Worm (Caenorhabditis elegans): ENCODE measurements around the gene rsp-4.

The rsp-4 gene

DNA sequence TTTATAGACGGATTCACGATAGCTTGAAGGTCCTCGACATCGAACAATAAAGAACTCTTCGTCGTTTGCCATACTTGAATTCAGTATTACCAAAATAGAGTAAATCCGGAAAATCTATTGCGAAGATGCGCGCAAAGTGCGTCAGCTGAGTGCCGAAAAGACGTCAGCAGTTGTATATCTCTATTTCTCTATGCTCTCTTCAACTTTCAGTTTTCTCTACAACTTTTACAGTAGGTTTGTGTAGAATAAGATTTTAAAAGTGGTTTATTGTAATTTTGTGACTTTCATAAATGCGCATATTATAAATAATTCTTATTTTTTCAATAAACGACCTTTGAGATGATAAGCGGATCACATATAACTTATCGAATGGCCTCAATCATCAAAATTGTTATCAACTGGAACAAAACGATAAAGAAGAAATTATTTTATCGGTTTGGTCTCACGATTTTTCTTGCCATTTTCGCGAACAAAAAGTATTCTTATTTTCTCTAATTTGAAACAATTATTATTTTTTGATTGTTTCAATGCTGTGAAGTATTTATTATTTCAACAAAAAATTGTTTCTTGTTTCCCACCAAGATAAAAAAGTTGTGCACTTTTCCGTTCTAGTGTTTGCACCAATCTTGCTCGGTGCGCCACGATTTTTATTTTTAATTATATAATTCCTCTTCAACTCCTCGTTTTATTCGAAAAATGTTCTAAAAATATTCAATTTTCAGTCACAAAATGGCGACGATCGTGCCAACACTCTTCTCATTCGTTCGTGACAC lies 15.2 kb downstream of the rsp-4 start, which contains the start of the genes agt-2 and F09E5.3 (continued):
- TF ChIP-seq madf-10 (tag; optimal IDR thresholded peaks at IDR 0.05) (peak; percentile 49), F10E7.11 (tag; optimal IDR thresholded peaks at IDR 0.05) (no peak), snpc-1.1 (tag; optimal IDR thresholded peaks at IDR 0.05; ENCODE audit: insufficient read depth) (peak; percentile 7), F52B5.7 (tag; optimal IDR thresholded peaks at IDR 0.05) (no peak), rpc-1 (optimal IDR thresholded peaks at IDR 0.05) (no peak), rpc-1 (tag; optimal IDR thresholded peaks at IDR 0.05) (no peak), C06A6.2 (GFP tag; conservative IDR thresholded peaks at IDR 0.05) (peak; percentile 75; the same call in 1 of the 2 replicates), B0261.1 (tag; optimal IDR thresholded peaks at IDR 0.05) (no peak), hlh-12 (tag; optimal IDR thresholded peaks at IDR 0.05) (no peak), T07F8.4 (tag; optimal IDR thresholded peaks at IDR 0.05) (no peak), sdz-38 (tag; optimal IDR thresholded peaks at IDR 0.05) (no peak), zim-3 (tag; optimal IDR thresholded peaks at IDR 0.05) (no peak), Y53F4B.3 (GFP tag; IDR thresholded peaks at IDR 0.05) (no peak), nhr-90 (tag; optimal IDR thresholded peaks at IDR 0.05) (no peak), ets-4 (GFP tag; optimal IDR thresholded peaks at IDR 0.05) (peak; percentile 12), nfya-1 (tag; optimal IDR thresholded peaks at IDR 0.05; ENCODE audit: borderline replicate concordance, insufficient read depth) (no peak), mcd-1 (GFP tag; IDR thresholded peaks at IDR 0.05) (peak; percentile 82), nhr-80 (tag; optimal IDR thresholded peaks at IDR 0.05) (peak; percentile 59), ztf-26 (tag; optimal IDR thresholded peaks at IDR 0.05) (peak; percentile 58), tlf-1 (GFP tag; optimal IDR thresholded peaks at IDR 0.05) (peak; percentile 40), aptf-2 (GFP tag; conservative IDR thresholded peaks at IDR 0.05) (no peak), ama-1 (optimal IDR thresholded peaks at IDR 0.05) (no peak), ama-1 (GFP tag; optimal IDR thresholded peaks at IDR 0.05) (no peak), repo-1 (tag; optimal IDR thresholded peaks at IDR 0.05) (peak; percentile 56), somi-1 (GFP tag; optimal IDR thresholded peaks at IDR 0.05) (peak; percentile 19), Y95B8A.8 (GFP tag; IDR thresholded peaks at IDR 0.05) (no peak), F23B12.7 (tag; optimal IDR thresholded peaks at IDR 0.05; ENCODE audit: insufficient read depth) (peak; percentile 13), akir-1 (GFP tag; optimal IDR thresholded peaks at IDR 0.05) (no peak), ekl-4 (GFP tag; IDR thresholded peaks at IDR 0.05) (peak; percentile 91), efl-1 (GFP tag; optimal IDR thresholded peaks at IDR 0.05) (peak; percentile 40), dox-1 (GFP tag; IDR thresholded peaks at IDR 0.05) (peak; percentile 84), ztf-25 (GFP tag; IDR thresholded peaks at IDR 0.05) (no peak), lsy-27 (tag; optimal IDR thresholded peaks at IDR 0.05; ENCODE audit: borderline replicate concordance, insufficient read depth) (no peak), Y67H2A.10 (GFP tag; conservative IDR thresholded peaks at IDR 0.05) (no peak), mel-28 (tag; optimal IDR thresholded peaks at IDR 0.05; ENCODE audit: borderline replicate concordance) (no peak), snpc-4 (GFP tag; optimal IDR thresholded peaks at IDR 0.05) (no peak), snpc-4 (tag; optimal IDR thresholded peaks at IDR 0.05) (peak; percentile 5 to 72 (median 52)), ceh-100 (GFP tag; IDR thresholded peaks at IDR 0.05) (peak; percentile 68), hmg-20 (GFP tag; IDR thresholded peaks at IDR 0.05) (peak; percentile 50; the same call in 1 of the 2 replicates), die-1 (tag; optimal IDR thresholded peaks at IDR 0.05) (no peak), lin-26 (GFP tag; IDR thresholded peaks at IDR 0.05) (peak; percentile 55; the same call in 1 of the 2 replicates), atf-7 (tag; optimal IDR thresholded peaks at IDR 0.05) (peak; percentile 35), F33H1.4 (GFP tag; IDR thresholded peaks at IDR 0.05) (peak; percentile 53), egrh-3 (GFP tag; IDR thresholded peaks at IDR 0.05) (no peak), rcor-1 (GFP tag; IDR thresholded peaks at IDR 0.05) (peak; percentile 91), Y79H2A.3 (GFP tag; conservative IDR thresholded peaks at IDR 0.05) (no peak), ztf-28 (GFP tag; IDR thresholded peaks at IDR 0.05) (no peak), hsf-1 (GFP tag; IDR thresholded peaks at IDR 0.05) (no peak)

Data from whole organism, young adult.